Worm (Caenorhabditis elegans): Measurements from ENCODE around the gene T23E1.1.

The T23E1.1 gene

ce11 chrIV:3135000-3135399 is 16.2 kb upstream of the T23E1.1 start (continued):
- TF ChIP-seq ceh-31 (tag; optimal IDR thresholded peaks at IDR 0.05), result peak; percentile 57
- TF ChIP-seq hlh-15 (tag; optimal IDR thresholded peaks at IDR 0.05), result no peak

DNA sequence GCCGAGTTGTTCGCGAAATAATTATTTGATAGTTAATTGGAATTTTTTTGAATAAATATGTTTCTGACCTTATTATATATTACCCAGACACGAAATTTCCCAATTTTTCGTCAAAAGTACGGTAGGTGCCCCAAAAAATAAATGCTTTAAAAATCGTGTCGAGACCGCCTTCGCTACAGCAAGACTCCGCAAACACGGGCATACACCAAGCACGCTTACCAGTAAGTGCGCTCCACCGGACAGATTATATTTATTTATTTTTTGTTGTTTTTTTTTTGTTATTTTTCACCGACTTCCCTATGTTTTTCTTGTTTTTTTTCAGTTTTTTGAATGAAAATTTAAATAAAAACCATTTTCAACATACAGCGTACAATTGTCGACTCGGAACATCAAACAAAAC is 14.7 kb upstream of the T23E1.1 start:
- TF ChIP-seq unc-42 (tag; optimal IDR thresholded peaks at IDR 0.05), result no peak
- TF ChIP-seq pha-4 (tag; optimal IDR thresholded peaks at IDR 0.05), result no peak
- TF ChIP-seq pat-9 (tag; optimal IDR thresholded peaks at IDR 0.05), result no peak
- no peak for TF ChIP-seq dve-1 (tag; optimal IDR thresholded peaks at IDR 0.05)
- no peak for TF ChIP-seq pax-1 (tag; optimal IDR thresholded peaks at IDR 0.05)
- TF ChIP-seq pqm-1 (tag; optimal IDR thresholded peaks at IDR 0.05), result no peak
- TF ChIP-seq ztf-16 (tag; optimal IDR thresholded peaks at IDR 0.05), result no peak
- no peak for TF ChIP-seq lim-6 (tag; optimal IDR thresholded peaks at IDR 0.05)
- TF ChIP-seq K09A11.1 (tag; optimal IDR thresholded peaks at IDR 0.05; ENCODE audit: insufficient read depth), result no peak

ce11 chrIV:3145587-3145986 is 5.6 kb upstream of the T23E1.1 start, which contains the start of gene T23E1.3:
Gene T23E1.3 (plus strand): TSS chrIV:3145887.
- TF ChIP-seq ets-4 (tag; optimal IDR thresholded peaks at IDR 0.05) (no peak), odd-2 (tag; optimal IDR thresholded peaks at IDR 0.05) (no peak), pag-3 (tag; optimal IDR thresholded peaks at IDR 0.05; ENCODE audit: borderline replicate concordance) (no peak), K09A11.1 (tag; optimal IDR thresholded peaks at IDR 0.05; ENCODE audit: insufficient read depth) (no peak), lin-11 (tag; optimal IDR thresholded peaks at IDR 0.05) (no peak), unc-86 (tag; optimal IDR thresholded peaks at IDR 0.05) (no peak), zip-5 (tag; optimal IDR thresholded peaks at IDR 0.05) (no peak), npax-4 (tag; optimal IDR thresholded peaks at IDR 0.05) (no peak), unc-3 (GFP tag; conservative IDR thresholded peaks at IDR 0.05) (no peak), unc-3 (tag; optimal IDR thresholded peaks at IDR 0.05) (no peak), hlh-13 (GFP tag; optimal IDR thresholded peaks at IDR 0.05) (no peak)

ce11 chrIV:3158175-3158574 is 7.0 kb downstream of the T23E1.1 start:
- peak; percentile 98 for TF ChIP-seq elt-2 (tag; optimal IDR thresholded peaks at IDR 0.05)
- peak; percentile 22 for TF ChIP-seq pqm-1 (tag; optimal IDR thresholded peaks at IDR 0.05)
- TF ChIP-seq ceh-18 (tag; optimal IDR thresholded peaks at IDR 0.05), result no peak

DNA sequence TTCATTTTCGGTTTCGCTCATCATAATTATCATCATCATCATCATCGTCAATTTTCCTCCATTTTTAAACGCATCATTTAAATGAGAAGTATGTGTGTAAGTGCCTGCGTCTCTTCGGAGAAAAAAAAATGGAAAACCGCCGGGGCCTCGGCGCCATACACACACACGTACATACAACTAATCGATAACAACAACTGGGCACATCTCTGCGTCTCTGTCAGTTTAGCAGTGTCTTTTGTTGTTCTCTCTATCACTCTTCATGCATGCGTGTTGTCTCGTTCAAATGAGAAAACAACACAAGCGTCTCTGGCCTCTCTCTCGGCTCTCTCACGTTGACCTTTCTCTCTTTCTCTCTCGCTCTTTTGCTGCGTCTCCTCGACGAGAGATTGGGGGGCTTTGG is 9.6 kb downstream of the T23E1.1 start:
- TF ChIP-seq pag-3 (tag; optimal IDR thresholded peaks at IDR 0.05; ENCODE audit: borderline replicate concordance) (no peak), pat-9 (tag; optimal IDR thresholded peaks at IDR 0.05) (no peak), K09A11.1 (tag; optimal IDR thresholded peaks at IDR 0.05; ENCODE audit: insufficient read depth) (no peak), fkh-6 (tag; optimal IDR thresholded peaks at IDR 0.05) (no peak), unc-3 (GFP tag; conservative IDR thresholded peaks at IDR 0.05) (no peak), unc-3 (tag; optimal IDR thresholded peaks at IDR 0.05) (no peak), C38D4.7 (GFP tag; optimal IDR thresholded peaks at IDR 0.05) (no peak), che-1 (tag; optimal IDR thresholded peaks at IDR 0.05) (no peak), tbx-7 (tag; optimal IDR thresholded peaks at IDR 0.05) (no peak), hlh-8 (tag; optimal IDR thresholded peaks at IDR 0.05) (no peak), mec-3 (tag; optimal IDR thresholded peaks at IDR 0.05; ENCODE audit: borderline replicate concordance) (no peak), ceh-6 (GFP tag; optimal IDR thresholded peaks at IDR 0.05) (no peak), unc-42 (tag; optimal IDR thresholded peaks at IDR 0.05) (no peak), eyg-1 (tag; optimal IDR thresholded peaks at IDR 0.05) (no peak), dmd-4 (tag; optimal IDR thresholded peaks at IDR 0.05; ENCODE audit: borderline replicate concordance) (no peak), pax-1 (tag; optimal IDR thresholded peaks at IDR 0.05) (no peak), hlh-15 (tag; optimal IDR thresholded peaks at IDR 0.05) (no peak), ttx-3 (tag; optimal IDR thresholded peaks at IDR 0.05) (no peak), ceh-2 (tag; optimal IDR thresholded peaks at IDR 0.05) (no peak), pha-4 (tag; optimal IDR thresholded peaks at IDR 0.05) (no peak), T23F11.4 (GFP tag; optimal IDR thresholded peaks at IDR 0.05) (no peak), zip-5 (tag; optimal IDR thresholded peaks at IDR 0.05) (no peak), unc-55 (GFP tag; optimal IDR thresholded peaks at IDR 0.05) (peak; percentile 86), ceh-45 (GFP tag; IDR thresholded peaks at IDR 0.05) (no peak), dve-1 (tag; optimal IDR thresholded peaks at IDR 0.05) (peak; percentile 57), ceh-18 (tag; optimal IDR thresholded peaks at IDR 0.05) (peak; percentile 85), odd-2 (tag; optimal IDR thresholded peaks at IDR 0.05) (no peak), npax-4 (tag; optimal IDR thresholded peaks at IDR 0.05) (no peak), gmeb-2 (tag; optimal IDR thresholded peaks at IDR 0.05) (no peak), nfya-1 (tag; optimal IDR thresholded peaks at IDR 0.05) (peak; percentile 72), fkh-10 (GFP tag; optimal IDR thresholded peaks at IDR 0.05) (no peak), elt-4 (tag; optimal IDR thresholded peaks at IDR 0.05) (no peak), lin-11 (tag; optimal IDR thresholded peaks at IDR 0.05) (no peak), elt-2 (tag; optimal IDR thresholded peaks at IDR 0.05) (no peak), ceh-48 (tag; optimal IDR thresholded peaks at IDR 0.05) (peak; percentile 82), sdc-2 (tag; optimal IDR thresholded peaks at IDR 0.05) (no peak)

Data from whole organism, late embryonic.